Fruit fly (Drosophila melanogaster): ENCODE measurements around the gene REPTOR.

The REPTOR gene

dm6 chr3R:24557020-24557465 is 25.6 kb downstream of the REPTOR start (continued):
- TF ChIP-seq Nf-YC (tag; optimal IDR thresholded peaks at IDR 0.05) (peak; percentile 49), btn (GFP tag; optimal IDR thresholded peaks at IDR 0.05) (peak; percentile 7), tll (GFP tag; optimal IDR thresholded peaks at IDR 0.05) (no peak), CG15479 (GFP tag; optimal IDR thresholded peaks at IDR 0.05) (no peak), CG3407 (GFP tag; optimal IDR thresholded peaks at IDR 0.05) (no peak), tna (GFP tag; IDR thresholded peaks at IDR 0.05; ENCODE audit: partially characterized antibody) (peak; percentile 85), Chrac-16 (GFP tag; optimal IDR thresholded peaks at IDR 0.05) (peak; percentile 82), Dp (GFP tag; optimal IDR thresholded peaks at IDR 0.05) (peak; percentile 18), mirr (GFP tag; optimal IDR thresholded peaks at IDR 0.05) (no peak), repo (GFP tag; optimal IDR thresholded peaks at IDR 0.05) (peak; percentile 66), fd102C (GFP tag; optimal IDR thresholded peaks at IDR 0.05) (no peak), E2f1 (GFP tag; IDR thresholded peaks at IDR 0.05) (no peak), CG13287 (GFP tag; IDR thresholded peaks at IDR 0.05; ENCODE audit: partially characterized antibody) (peak; percentile 63), zen2 (GFP tag; IDR thresholded peaks at IDR 0.05; ENCODE audit: partially characterized antibody) (no peak; the same call in 2 of the 3 replicates), da (GFP tag; optimal IDR thresholded peaks at IDR 0.05) (peak; percentile 37), nau (GFP tag; optimal IDR thresholded peaks at IDR 0.05) (peak; percentile 22), CG2129 (GFP tag; IDR thresholded peaks at IDR 0.05; ENCODE audit: partially characterized antibody) (no peak), Kr (GFP tag; optimal IDR thresholded peaks at IDR 0.05) (no peak), CG10209 (GFP tag; optimal IDR thresholded peaks at IDR 0.05) (peak; percentile 55), CG11504 (tag; optimal IDR thresholded peaks at IDR 0.05) (peak; percentile 64), insv (GFP tag; optimal IDR thresholded peaks at IDR 0.05) (peak in 1 of 2 experiments; percentile 58), CG5180 (GFP tag; optimal IDR thresholded peaks at IDR 0.05) (no peak), yki (optimal IDR thresholded peaks at IDR 0.05) (no peak), CG18764 (GFP tag; optimal IDR thresholded peaks at IDR 0.05) (peak; percentile 39), NC2β (GFP tag; optimal IDR thresholded peaks at IDR 0.05) (peak; percentile 69), crol (GFP tag; IDR thresholded peaks at IDR 0.05) (no peak), zfh1 (GFP tag; IDR thresholded peaks at IDR 0.05) (peak; percentile 76), CG31365 (tag; optimal IDR thresholded peaks at IDR 0.05) (peak; percentile 59), CG12942 (GFP tag; optimal IDR thresholded peaks at IDR 0.05) (peak; percentile 35), CG17568 (GFP tag; optimal IDR thresholded peaks at IDR 0.05) (peak; percentile 15), CG2678 (tag; optimal IDR thresholded peaks at IDR 0.05) (peak; percentile 50), sens-2 (GFP tag; IDR thresholded peaks at IDR 0.05) (no peak), eyg (GFP tag; optimal IDR thresholded peaks at IDR 0.05) (peak; percentile 48), CG2712 (tag; optimal IDR thresholded peaks at IDR 0.05) (peak; percentile 68), zen (tag; optimal IDR thresholded peaks at IDR 0.05) (peak; percentile 66), bowl (GFP tag; IDR thresholded peaks at IDR 0.05) (peak; percentile 45; the same call in 1 of the 2 replicates)

DNA sequence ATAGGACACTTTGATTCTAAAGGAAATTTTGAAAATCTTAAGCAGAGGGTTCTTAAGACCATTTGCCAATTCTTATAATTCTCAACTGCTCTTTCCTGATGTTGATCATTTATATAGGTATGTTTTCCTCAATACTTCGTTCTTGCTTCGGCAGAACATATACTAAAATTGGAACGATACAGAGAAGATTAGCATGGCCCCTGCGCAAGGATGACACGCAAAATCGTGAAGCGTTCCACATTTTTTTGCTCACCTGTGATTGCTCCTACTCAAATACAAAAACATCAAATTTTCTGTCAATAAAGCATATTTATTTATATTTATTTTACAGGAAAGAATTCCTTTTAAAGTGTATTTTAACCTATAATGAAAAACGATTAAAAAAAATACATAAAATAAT is 26.1 kb downstream of the REPTOR start:
- no peak for TF ChIP-seq jumu (GFP tag; optimal IDR thresholded peaks at IDR 0.05)
- TF ChIP-seq vnd (GFP tag; IDR thresholded peaks at IDR 0.05; ENCODE audit: partially characterized antibody), result peak; percentile 6; the same call in 2 of the 3 replicates
- peak; percentile 92 for TF ChIP-seq mld (GFP tag; IDR thresholded peaks at IDR 0.05; ENCODE audit: partially characterized antibody)
- no peak for TF ChIP-seq Pdp1 (GFP tag; optimal IDR thresholded peaks at IDR 0.05)
- no peak for TF ChIP-seq nerfin-2 (GFP tag; IDR thresholded peaks at IDR 0.05; ENCODE audit: partially characterized antibody)
- TF ChIP-seq CG16813 (GFP tag; IDR thresholded peaks at IDR 0.05; ENCODE audit: partially characterized antibody), result peak; percentile 11
- no peak for TF ChIP-seq NK7.1 (GFP tag; optimal IDR thresholded peaks at IDR 0.05)
- peak; percentile 68; the same call in 1 of the 2 replicates for TF ChIP-seq amos (GFP tag; IDR thresholded peaks at IDR 0.05; ENCODE audit: partially characterized antibody)
- TF ChIP-seq Opbp (GFP tag; IDR thresholded peaks at IDR 0.05; ENCODE audit: partially characterized antibody), result peak; percentile 44; the same call in 2 of the 3 replicates
- TF ChIP-seq CG14860 (GFP tag; IDR thresholded peaks at IDR 0.05; ENCODE audit: partially characterized antibody), result peak; percentile 47
- TF ChIP-seq CG30020 (tag; optimal IDR thresholded peaks at IDR 0.05), result no peak
- TF ChIP-seq CG42726 (GFP tag; IDR thresholded peaks at IDR 0.05; ENCODE audit: partially characterized antibody), result 0 out of 2 replicates have a peak, but pooled peaks have one; percentile 3
- TF ChIP-seq CG7963 (GFP tag; IDR thresholded peaks at IDR 0.05; ENCODE audit: partially characterized antibody), result peak; percentile 33; the same call in 1 of the 3 replicates
- peak; percentile 79 for TF ChIP-seq CG6791 (GFP tag; IDR thresholded peaks at IDR 0.05; ENCODE audit: partially characterized antibody)
